Worm (Caenorhabditis elegans) whole organism, L4 larva: ENCODE measurements around the gene glr-2.

Experiments used
- D1046.2 ChIP-seq: fragments of 200-800 bp; sonication (Bioruptor generic); IDR thresholded peaks from 2 replicates; pipeline ENCODE4 v1.3.6; 2022; ENCODE audit warnings: missing genetic modification characterization, missing compliant biosample characterization
- F10B5.3 ChIP-seq: sonication (generic microtip); optimal IDR thresholded peaks from 2 replicates; lab custom pipeline; 2016; ENCODE audit warnings: mild to moderate bottlenecking, missing genetic modification characterization, missing compliant biosample characterization
- F37D6.2 ChIP-seq: sonication (generic microtip); optimal IDR thresholded peaks from 2 replicates; lab custom pipeline; 2016; ENCODE audit warnings: mild to moderate bottlenecking, missing genetic modification characterization, missing compliant biosample characterization
- F44E2.7 ChIP-seq: fragments of 200-800 bp; sonication (Bioruptor generic); IDR thresholded peaks from 2 replicates; pipeline ENCODE4 v2.1.2; 2022; ENCODE audit warnings: missing genetic modification characterization, missing compliant biosample characterization
- R02D3.7 ChIP-seq: fragments of 150-350 bp; sonication (generic microtip); optimal IDR thresholded peaks from 3 replicates; lab custom pipeline; 2014; ENCODE audit warnings: missing biosample characterization, missing genetic modification characterization
- T20F7.1 ChIP-seq: fragments of 200-800 bp; sonication (Bioruptor generic); optimal IDR thresholded peaks from 2 replicates; lab custom pipeline; 2018; ENCODE audit warnings: mild to moderate bottlenecking, missing genetic modification characterization, missing compliant biosample characterization
- T26A8.4 ChIP-seq: fragments of 200-800 bp; sonication (Bioruptor generic); IDR thresholded peaks from 2 replicates; pipeline ENCODE4 v1.3.6; 2022; ENCODE audit warnings: missing genetic modification characterization, missing compliant biosample characterization
- ZK546.5 ChIP-seq, 2 experiments: sonication (generic microtip); optimal IDR thresholded peaks; 2 replicates each; lab custom pipeline; 2017; ENCODE audit warnings: missing biosample characterization in 2 of 2, missing genetic modification characterization in 2 of 2
- aha-1 ChIP-seq: fragments of 150-350 bp; peaks from one replicate; lab custom pipeline; 2014; ENCODE audit warnings: missing biosample characterization, missing genetic modification characterization
- ama-1 ChIP-seq: fragments of 150-350 bp; optimal IDR thresholded peaks from 2 replicates; lab custom pipeline; 2014; ENCODE audit warnings: inconsistent platforms, mixed read lengths
- arid-1 ChIP-seq: fragments of 200-800 bp; sonication (Bioruptor generic); conservative IDR thresholded peaks from 2 replicates; pipeline ENCODE4 v1.3.6; 2022; ENCODE audit warnings: missing genetic modification reagents, missing genetic modification characterization, missing compliant biosample characterization
- daf-8 ChIP-seq: fragments of 200-800 bp; sonication (Bioruptor generic); IDR thresholded peaks from 2 replicates; pipeline ENCODE4 v1.3.6; 2022; ENCODE audit warnings: missing genetic modification characterization, missing compliant biosample characterization
- dmd-9 ChIP-seq: fragments of 200-800 bp; sonication (Bioruptor generic); IDR thresholded peaks from 2 replicates; pipeline ENCODE4 v1.3.6; 2022; ENCODE audit warnings: missing genetic modification reagents, missing genetic modification characterization, missing compliant biosample characterization
- duxl-1 ChIP-seq: sonication (generic microtip); optimal IDR thresholded peaks from 2 replicates; lab custom pipeline; 2016; ENCODE audit warnings: mild to moderate bottlenecking, missing genetic modification characterization, moderate library complexity, missing compliant biosample characterization; ENCODE audit not compliant: poor library complexity
- dve-1 ChIP-seq: sonication (generic microtip); optimal IDR thresholded peaks from 2 replicates; lab custom pipeline; 2017; ENCODE audit warnings: antibody characterized with exemption, mild to moderate bottlenecking, missing genetic modification characterization, missing compliant biosample characterization; ENCODE audit not compliant: insufficient read depth
- fkh-10 ChIP-seq: fragments of 150-350 bp; optimal IDR thresholded peaks from 2 replicates; lab custom pipeline; 2014; ENCODE audit warnings: missing biosample characterization, missing genetic modification reagents, missing genetic modification characterization
- hif-1 ChIP-seq, 2 experiments: sonication (generic microtip); optimal IDR thresholded peaks; 2 replicates each; lab custom pipeline; 2016 to 2017; ENCODE audit warnings: missing compliant biosample characterization in 2 of 2, missing genetic modification characterization in 2 of 2, missing genetic modification reagents in 2 of 2, missing genotype in 2 of 2, mild to moderate bottlenecking in 1 of 2
- hlh-11 ChIP-seq: fragments of 200-800 bp; sonication (Bioruptor generic); optimal IDR thresholded peaks from 2 replicates; lab custom pipeline; 2018; ENCODE audit warnings: mild to moderate bottlenecking, missing genetic modification characterization, missing compliant biosample characterization
- hmg-1.1 ChIP-seq: fragments of 200-800 bp; sonication (Bioruptor generic); IDR thresholded peaks from 2 replicates; pipeline ENCODE4 v1.3.6; 2022; ENCODE audit warnings: missing genetic modification reagents, missing genetic modification characterization, missing compliant biosample characterization
- lin-1 ChIP-seq: fragments of 200-800 bp; sonication (Bioruptor generic); IDR thresholded peaks from 2 replicates; pipeline ENCODE4 v1.3.6; 2022; ENCODE audit warnings: missing genetic modification reagents, missing genetic modification characterization, missing compliant biosample characterization
- lin-13 ChIP-seq: fragments of 150-350 bp; optimal IDR thresholded peaks from 2 replicates; lab custom pipeline; 2014; ENCODE audit warnings: missing biosample characterization, missing genetic modification reagents, missing genetic modification characterization
- lin-15B ChIP-seq: fragments of 150-350 bp; sonication (generic microtip); optimal IDR thresholded peaks from 3 replicates; lab custom pipeline; 2014; ENCODE audit warnings: missing biosample characterization, missing genetic modification characterization
- lir-3 ChIP-seq: sonication (generic microtip); optimal IDR thresholded peaks from 2 replicates; lab custom pipeline; 2016; ENCODE audit warnings: mild to moderate bottlenecking, missing genetic modification characterization, missing compliant biosample characterization
- madf-5 ChIP-seq, 2 experiments: fragments of 200-800 bp; sonication (Bioruptor generic); IDR thresholded peaks; 2 replicates each; pipeline ENCODE4 v1.3.6; 2022; ENCODE audit warnings: missing compliant biosample characterization in 2 of 2, missing genetic modification characterization in 2 of 2
- madf-9 ChIP-seq: fragments of 200-800 bp; sonication (Bioruptor generic); conservative IDR thresholded peaks from 2 replicates; pipeline ENCODE4 v1.3.6; 2022; ENCODE audit warnings: missing genetic modification reagents, missing genetic modification characterization, missing compliant biosample characterization
- mes-2 ChIP-seq: sonication (generic microtip); optimal IDR thresholded peaks from 2 replicates; lab custom pipeline; 2016; ENCODE audit warnings: missing genotype, mild to moderate bottlenecking, missing genetic modification characterization, missing compliant biosample characterization; ENCODE audit not compliant: poor library complexity, severe bottlenecking
- nhr-10 ChIP-seq: fragments of 150-350 bp; optimal IDR thresholded peaks from 2 replicates; lab custom pipeline; 2014; ENCODE audit warnings: missing biosample characterization, missing genetic modification characterization
- nhr-111 ChIP-seq: fragments of 200-800 bp; sonication (Bioruptor generic); optimal IDR thresholded peaks from 2 replicates; lab custom pipeline; 2018; ENCODE audit warnings: mild to moderate bottlenecking, missing genetic modification characterization, missing compliant biosample characterization
- nhr-28 ChIP-seq: fragments of 150-350 bp; optimal IDR thresholded peaks from 2 replicates; lab custom pipeline; 2014; ENCODE audit warnings: missing biosample characterization, missing genetic modification characterization
- nhr-77 ChIP-seq: fragments of 150-350 bp; optimal IDR thresholded peaks from 2 replicates; lab custom pipeline; 2014; ENCODE audit warnings: missing biosample characterization, missing genetic modification characterization
- pha-4 ChIP-seq, 2 experiments: fragments of 150-350 bp in 1 of 2; fragments of 200-800 bp in 1 of 2; sonication (Bioruptor generic) in 1 of 2; IDR thresholded peaks in 1 of 2; optimal IDR thresholded peaks in 1 of 2; 2 replicates each; pipeline versions ENCODE4 v1.3.6 to Lab custom; 2014 to 2022; ENCODE audit warnings: missing genetic modification characterization in 2 of 2, missing genetic modification reagents in 2 of 2, missing biosample characterization in 1 of 2, missing compliant biosample characterization in 1 of 2
- pqm-1 ChIP-seq: sonication (generic microtip); optimal IDR thresholded peaks from 2 replicates; lab custom pipeline; 2017; ENCODE audit warnings: missing biosample characterization, missing genetic modification characterization
- spr-1 ChIP-seq: sonication (generic microtip); optimal IDR thresholded peaks from 2 replicates; lab custom pipeline; 2016; ENCODE audit warnings: mild to moderate bottlenecking, missing genetic modification characterization, missing compliant biosample characterization
- spr-3 ChIP-seq: fragments of 200-800 bp; sonication (Bioruptor generic); optimal IDR thresholded peaks from 2 replicates; lab custom pipeline; 2018; ENCODE audit warnings: mild to moderate bottlenecking, missing genetic modification characterization, missing compliant biosample characterization
- tra-1 ChIP-seq: fragments of 200-800 bp; sonication (Bioruptor generic); IDR thresholded peaks from 2 replicates; pipeline ENCODE4 v1.3.6; 2022; ENCODE audit warnings: missing genetic modification reagents, missing genetic modification characterization, missing compliant biosample characterization
- unc-130 ChIP-seq: sonication (generic microtip); optimal IDR thresholded peaks from 2 replicates; lab custom pipeline; 2016; ENCODE audit warnings: missing genetic modification reagents, missing genetic modification characterization, missing compliant biosample characterization
- unc-39 ChIP-seq: sonication (generic microtip); optimal IDR thresholded peaks from 2 replicates; lab custom pipeline; 2017; ENCODE audit warnings: missing biosample characterization, missing genetic modification characterization
- unc-62 ChIP-seq, 3 experiments: fragments of 150-350 bp in 1 of 3; sonication (generic microtip); optimal IDR thresholded peaks in 2 of 3; peaks in 1 of 3; 1 replicate in 1 of 3; 2 replicates in 2 of 3; lab custom pipeline; 2014 to 2017; ENCODE audit warnings: missing biosample characterization in 3 of 3, missing genetic modification characterization in 3 of 3, missing genetic modification reagents in 3 of 3, missing genotype in 1 of 3
- zip-11 ChIP-seq: fragments of 200-800 bp; sonication (Bioruptor generic); IDR thresholded peaks from 2 replicates; pipeline ENCODE4 v1.3.6; 2022; ENCODE audit warnings: missing genetic modification characterization, missing compliant biosample characterization
- zip-2 ChIP-seq: fragments of 150-350 bp; optimal IDR thresholded peaks from 2 replicates; lab custom pipeline; 2014; ENCODE audit warnings: missing biosample characterization, missing genetic modification characterization
- ztf-7 ChIP-seq: fragments of 150-350 bp; optimal IDR thresholded peaks from 2 replicates; lab custom pipeline; 2014; ENCODE audit warnings: missing biosample characterization, missing genetic modification characterization

Gene glr-2

ce11 chrIII:7141285-7141715, 3.5 kb downstream of the glr-2 start (continued):
- TF ChIP-seq spr-3 (GFP tag; lab: Kevin White, UChicago) (peak; percentile 52), pqm-1 (tag; lab: Kevin White, UChicago) (peak; percentile 53), madf-5 (GFP tag; IDR thresholded peaks at IDR 0.05; lab: Robert Waterston, UW) (no peak), lin-1 (GFP tag; lab: Robert Waterston, UW) (peak; percentile 72; the same call in 1 of the 2 replicates), F37D6.2 (no peak), F44E2.7 (GFP tag; lab: Robert Waterston, UW) (no peak), nhr-77 (tag; lab: Kevin White, UChicago) (peak; percentile 36), daf-8 (GFP tag; lab: Robert Waterston, UW) (no peak), lin-13 (GFP tag; lab: Kevin White, UChicago) (peak; percentile 54), lin-15B (tag; lab: Kevin White, UChicago) (peak; percentile 28), madf-9 (GFP tag; lab: Robert Waterston, UW) (peak; percentile 12; the same call in 1 of the 2 replicates), F10B5.3 (tag; lab: Kevin White, UChicago) (peak; percentile 22), hlh-11 (tag; lab: Kevin White, UChicago) (peak; percentile 73), zip-2 (peak; percentile 42), lir-3 (no peak), T20F7.1 (GFP tag; lab: Kevin White, UChicago) (peak; percentile 69), dve-1 (tag; lab: Kevin White, UChicago) (peak; percentile 97), hif-1 (tag; optimal IDR thresholded peaks at IDR 0.05; lab: Kevin White, UChicago) (peak in 1 of 2 experiments; percentile 15), nhr-28 (tag; lab: Kevin White, UChicago) (peak; percentile 57), aha-1 (tag; lab: Kevin White, UChicago) (peak; percentile 65), R02D3.7 (no peak), ama-1 (lab: Kevin White, UChicago) (peak; percentile 98), D1046.2 (GFP tag; lab: Robert Waterston, UW) (0 out of 2 replicates have a peak, but pooled peaks have one; percentile 58), spr-1 (tag; lab: Kevin White, UChicago) (peak; percentile 67), unc-39 (tag; lab: Kevin White, UChicago) (no peak), nhr-10 (tag; lab: Kevin White, UChicago) (peak; percentile 66), mes-2 (tag; lab: Kevin White, UChicago) (peak; percentile 87), dmd-9 (no peak), unc-130 (GFP tag; lab: Kevin White, UChicago) (peak; percentile 24), ZK546.5 (tag; optimal IDR thresholded peaks at IDR 0.05; lab: Kevin White, UChicago) (peak in 1 of 2 experiments; percentile 25), T26A8.4 (GFP tag; lab: Robert Waterston, UW) (peak; percentile 91), ztf-7 (tag; lab: Kevin White, UChicago) (peak; percentile 38), hmg-1.1 (GFP tag; lab: Robert Waterston, UW) (peak; percentile 27; the same call in 1 of the 2 replicates), unc-62 (GFP tag; optimal IDR thresholded peaks at IDR 0.05 in 1 of 2; lab: Kevin White, UChicago) (peak in 1 of 2 experiments; percentile 59), unc-62 (tag; optimal IDR thresholded peaks at IDR 0.05; lab: Kevin White, UChicago) (no peak), zip-11 (no peak), duxl-1 (peak; percentile 82), pha-4 (GFP tag; IDR thresholded peaks at IDR 0.05; lab: Robert Waterston, UW) (peak; percentile 63; the same call in 1 of the 2 replicates), pha-4 (tag; optimal IDR thresholded peaks at IDR 0.05; lab: Kevin White, UChicago) (no peak), arid-1 (GFP tag; lab: Robert Waterston, UW) (peak; percentile 70), tra-1 (GFP tag; lab: Robert Waterston, UW) (no peak), fkh-10 (GFP tag; lab: Kevin White, UChicago) (no peak), nhr-111 (GFP tag; lab: Kevin White, UChicago) (peak; percentile 17)
